Worm (Caenorhabditis elegans) whole organism, L3 larva: Measurements from ENCODE around the gene tag-196.

ENCODE experiments used
- R02D3.7 ChIP-seq: fragments of 150-350 bp; optimal IDR thresholded peaks from 2 replicates; lab custom pipeline; 2014; ENCODE audit warnings: missing biosample characterization, missing genetic modification characterization
- ZK546.5 ChIP-seq: sonication (generic microtip); optimal IDR thresholded peaks from 2 replicates; lab custom pipeline; 2017; ENCODE audit warnings: missing biosample characterization, missing genetic modification characterization
- ceh-28 ChIP-seq: fragments of 150-350 bp; optimal IDR thresholded peaks from 2 replicates; lab custom pipeline; 2014; ENCODE audit warnings: missing biosample characterization, missing genetic modification reagents, missing genetic modification characterization
- ceh-82 ChIP-seq: fragments of 150-350 bp; optimal IDR thresholded peaks from 2 replicates; lab custom pipeline; 2014; ENCODE audit warnings: missing biosample characterization, missing genetic modification characterization
- daf-12 ChIP-seq: fragments of 150-350 bp; optimal IDR thresholded peaks from 2 replicates; lab custom pipeline; 2014; ENCODE audit warnings: missing biosample characterization, missing genetic modification reagents, missing genetic modification characterization
- egl-5 ChIP-seq: fragments of 150-350 bp; optimal IDR thresholded peaks from 2 replicates; lab custom pipeline; 2017; ENCODE audit warnings: missing biosample characterization, missing genetic modification reagents, missing genetic modification characterization, inconsistent platforms
- elt-1 ChIP-seq: fragments of 150-350 bp; optimal IDR thresholded peaks from 2 replicates; lab custom pipeline; 2014; ENCODE audit warnings: missing biosample characterization, missing genetic modification characterization
- elt-2 ChIP-seq: sonication (generic microtip); optimal IDR thresholded peaks from 2 replicates; lab custom pipeline; 2016; ENCODE audit warnings: missing genetic modification reagents, mild to moderate bottlenecking, missing genetic modification characterization, missing compliant biosample characterization
- elt-3 ChIP-seq, 3 experiments: fragments of 150-350 bp in 1 of 3; sonication (generic microtip) in 2 of 3; optimal IDR thresholded peaks; 2 replicates in 2 of 3; 4 replicates in 1 of 3; lab custom pipeline; 2014 to 2017; ENCODE audit warnings: missing biosample characterization in 3 of 3, missing genetic modification characterization in 3 of 3
- eor-1 ChIP-seq, 2 experiments: fragments of 150-350 bp; optimal IDR thresholded peaks; 2 replicates each; lab custom pipeline; 2014 to 2018; ENCODE audit warnings: missing biosample characterization in 2 of 2, missing genetic modification characterization in 2 of 2
- fkh-10 ChIP-seq: sonication (generic microtip); optimal IDR thresholded peaks from 2 replicates; lab custom pipeline; 2017; ENCODE audit warnings: missing biosample characterization, missing genetic modification reagents, missing genetic modification characterization
- fkh-2 ChIP-seq: fragments of 150-350 bp; optimal IDR thresholded peaks from 2 replicates; lab custom pipeline; 2014; ENCODE audit warnings: missing biosample characterization, missing genetic modification reagents, missing genetic modification characterization
- fos-1 ChIP-seq: fragments of 150-350 bp; optimal IDR thresholded peaks from 2 replicates; lab custom pipeline; 2014; ENCODE audit warnings: missing biosample characterization, missing genetic modification characterization
- hmg-11 ChIP-seq: sonication (generic microtip); optimal IDR thresholded peaks from 2 replicates; lab custom pipeline; 2016; ENCODE audit warnings: missing genetic modification characterization, missing compliant biosample characterization
- jun-1 ChIP-seq: fragments of 150-350 bp; optimal IDR thresholded peaks from 2 replicates; lab custom pipeline; 2014; ENCODE audit warnings: missing biosample characterization, missing genetic modification reagents, missing genetic modification characterization
- lin-15B ChIP-seq: fragments of 150-350 bp; optimal IDR thresholded peaks from 2 replicates; lab custom pipeline; 2014; ENCODE audit warnings: missing biosample characterization, missing genetic modification characterization
- lin-39 ChIP-seq: fragments of 150-350 bp; optimal IDR thresholded peaks from 2 replicates; lab custom pipeline; 2018; ENCODE audit warnings: missing biosample characterization, missing genetic modification reagents, missing genetic modification characterization
- lsy-12 ChIP-seq: sonication (generic microtip); optimal IDR thresholded peaks from 2 replicates; lab custom pipeline; 2016; ENCODE audit warnings: mild to moderate bottlenecking, missing genetic modification characterization, missing compliant biosample characterization
- mdl-1 ChIP-seq: fragments of 150-350 bp; optimal IDR thresholded peaks from 2 replicates; lab custom pipeline; 2014; ENCODE audit warnings: missing biosample characterization, missing genetic modification characterization
- mml-1 ChIP-seq: fragments of 150-350 bp; sonication (generic microtip); optimal IDR thresholded peaks from 3 replicates; lab custom pipeline; 2014; ENCODE audit warnings: missing biosample characterization, missing genetic modification characterization
- nfya-1 ChIP-seq: sonication (generic microtip); optimal IDR thresholded peaks from 2 replicates; lab custom pipeline; 2017; ENCODE audit warnings: missing genetic modification characterization, mild to moderate bottlenecking, missing compliant biosample characterization, antibody characterized with exemption, moderate library complexity; ENCODE audit not compliant: insufficient read depth
- nhr-12 ChIP-seq: fragments of 150-350 bp; optimal IDR thresholded peaks from 2 replicates; lab custom pipeline; 2014; ENCODE audit warnings: missing biosample characterization, missing genetic modification characterization
- nhr-23 ChIP-seq: fragments of 150-350 bp; optimal IDR thresholded peaks from 2 replicates; lab custom pipeline; 2014; ENCODE audit warnings: missing biosample characterization, missing genetic modification reagents, missing genetic modification characterization
- nhr-237 ChIP-seq: fragments of 150-350 bp; optimal IDR thresholded peaks from 2 replicates; lab custom pipeline; 2014; ENCODE audit warnings: missing biosample characterization, missing genetic modification characterization
- nhr-25 ChIP-seq: sonication (generic microtip); optimal IDR thresholded peaks from 2 replicates; lab custom pipeline; 2017; ENCODE audit warnings: missing biosample characterization, missing genetic modification characterization
- nhr-43 ChIP-seq: sonication (generic microtip); optimal IDR thresholded peaks from 2 replicates; lab custom pipeline; 2016; ENCODE audit warnings: mild to moderate bottlenecking, missing genetic modification characterization, missing compliant biosample characterization; ENCODE audit not compliant: poor library complexity, severe bottlenecking
- nhr-77 ChIP-seq: fragments of 150-350 bp; optimal IDR thresholded peaks from 2 replicates; lab custom pipeline; 2014; ENCODE audit warnings: missing biosample characterization, missing genetic modification characterization
- pha-4 ChIP-seq: fragments of 150-350 bp; optimal IDR thresholded peaks from 2 replicates; lab custom pipeline; 2014; ENCODE audit warnings: missing biosample characterization, missing genetic modification reagents, missing genetic modification characterization
- sea-2 ChIP-seq: fragments of 150-350 bp; sonication (generic microtip); optimal IDR thresholded peaks from 4 replicates; lab custom pipeline; 2014; ENCODE audit warnings: missing biosample characterization, missing genetic modification reagents, missing genetic modification characterization
- snpc-4 ChIP-seq: fragments of 150-350 bp; optimal IDR thresholded peaks from 2 replicates; lab custom pipeline; 2014; ENCODE audit warnings: missing biosample characterization, missing genetic modification characterization
- tbx-2 ChIP-seq: sonication (generic microtip); optimal IDR thresholded peaks from 2 replicates; lab custom pipeline; 2016; ENCODE audit warnings: mild to moderate bottlenecking, missing genetic modification characterization, missing compliant biosample characterization
- unc-39 ChIP-seq: sonication (generic microtip); optimal IDR thresholded peaks from 4 replicates; lab custom pipeline; 2017; ENCODE audit warnings: missing biosample characterization, missing genetic modification characterization
- unc-62 ChIP-seq: fragments of 150-350 bp; sonication (generic microtip); optimal IDR thresholded peaks from 4 replicates; lab custom pipeline; 2014; ENCODE audit warnings: missing biosample characterization, missing genetic modification reagents, missing genetic modification characterization
- zag-1 ChIP-seq: fragments of 150-350 bp; optimal IDR thresholded peaks from 2 replicates; lab custom pipeline; 2014; ENCODE audit warnings: missing biosample characterization, missing genetic modification characterization
- ztf-11 ChIP-seq: fragments of 150-350 bp; optimal IDR thresholded peaks from 2 replicates; lab custom pipeline; 2014; ENCODE audit warnings: missing biosample characterization, missing genetic modification characterization

The tag-196 gene

ce11 chrV:8606099-8606696 is 11.5 kb downstream of the tag-196 start, which contains the start of gene vps-60 (continued):
- no peak for TF ChIP-seq ceh-82 (tag; lab: Kevin White, UChicago)
- TF ChIP-seq R02D3.7 (tag; lab: Kevin White, UChicago) = peak; percentile 59
- TF ChIP-seq fkh-10 (GFP tag; lab: Kevin White, UChicago) = peak; percentile 84
- TF ChIP-seq zag-1 = no peak
- peak; percentile 61 for TF ChIP-seq tbx-2
- TF ChIP-seq jun-1 (tag; lab: Kevin White, UChicago) = peak; percentile 95
- peak in 1 of 3 experiments; percentile 80 for TF ChIP-seq elt-3 (tag; optimal IDR thresholded peaks at IDR 0.05; lab: Kevin White, UChicago)
- TF ChIP-seq unc-62 (GFP tag; lab: Kevin White, UChicago) = peak; percentile 11
- TF ChIP-seq nhr-43 (tag; lab: Kevin White, UChicago) = peak; percentile 72
- TF ChIP-seq ceh-28 (tag; lab: Kevin White, UChicago) = peak; percentile 87
- no peak for TF ChIP-seq ztf-11 (tag; lab: Kevin White, UChicago)
- TF ChIP-seq elt-2 (tag; lab: Kevin White, UChicago) = peak; percentile 88
- no peak for TF ChIP-seq mml-1 (tag; lab: Kevin White, UChicago)
- no peak for TF ChIP-seq sea-2 (GFP tag; lab: Kevin White, UChicago)

ce11 chrV:8607353-8607850 is 12.7 kb downstream of the tag-196 start, which contains the start of gene smk-1:
Gene smk-1, plus strand, starts transcription at chrV:8607800.
- no peak for TF ChIP-seq ceh-82 (tag; lab: Kevin White, UChicago)
- no peak for TF ChIP-seq nhr-237 (tag; lab: Kevin White, UChicago)
- no peak for TF ChIP-seq nhr-77 (tag; lab: Kevin White, UChicago)
- TF ChIP-seq nhr-25 (tag; lab: Kevin White, UChicago) = peak; percentile 89
- TF ChIP-seq nhr-23 = peak; percentile 67
- TF ChIP-seq egl-5 (tag; lab: Kevin White, UChicago) = no peak

- TF ChIP-seq lin-39 (tag; lab: Kevin White, UChicago) = no peak
- no peak for TF ChIP-seq lin-15B
- TF ChIP-seq ZK546.5 (tag; lab: Kevin White, UChicago) = no peak
- no peak for TF ChIP-seq nhr-77 (tag; lab: Kevin White, UChicago)
- no peak for TF ChIP-seq elt-2 (tag; lab: Kevin White, UChicago)
- no peak for TF ChIP-seq nhr-25 (tag; lab: Kevin White, UChicago)
- TF ChIP-seq fkh-2 = no peak
- TF ChIP-seq nhr-43 (tag; lab: Kevin White, UChicago) = no peak
- TF ChIP-seq nfya-1 = no peak
- TF ChIP-seq tbx-2 = no peak
- no peak for TF ChIP-seq elt-1 (tag; lab: Kevin White, UChicago)
- TF ChIP-seq hmg-11 (tag; lab: Kevin White, UChicago) = no peak
- TF ChIP-seq pha-4 (tag; lab: Kevin White, UChicago) = no peak
- TF ChIP-seq nhr-237 (tag; lab: Kevin White, UChicago) = no peak
- TF ChIP-seq ceh-28 (tag; lab: Kevin White, UChicago) = no peak
- no peak for TF ChIP-seq sea-2 (GFP tag; lab: Kevin White, UChicago)
- TF ChIP-seq unc-39 = no peak
- TF ChIP-seq ztf-11 (tag; lab: Kevin White, UChicago) = no peak
- no peak for TF ChIP-seq fos-1 (tag; lab: Kevin White, UChicago)
Measured at ce11 chrV:8608483-8608882, 13.8 kb downstream of the tag-196 start.

- TF ChIP-seq daf-12 (tag; lab: Kevin White, UChicago) (no peak), elt-3 (tag; optimal IDR thresholded peaks at IDR 0.05; lab: Kevin White, UChicago) (no peak), eor-1 (tag; optimal IDR thresholded peaks at IDR 0.05; lab: Kevin White, UChicago) (no peak), R02D3.7 (tag; lab: Kevin White, UChicago) (no peak), mdl-1 (peak; percentile 3), lsy-12 (tag; lab: Kevin White, UChicago) (no peak), hmg-11 (tag; lab: Kevin White, UChicago) (peak; percentile 60), nhr-77 (tag; lab: Kevin White, UChicago) (no peak), elt-1 (tag; lab: Kevin White, UChicago) (no peak), snpc-4 (tag; lab: Kevin White, UChicago) (peak; percentile 31), unc-39 (no peak), nhr-43 (tag; lab: Kevin White, UChicago) (peak; percentile 42), ceh-82 (tag; lab: Kevin White, UChicago) (no peak), lin-39 (tag; lab: Kevin White, UChicago) (peak; percentile 65), nfya-1 (peak; percentile 28), fkh-10 (GFP tag; lab: Kevin White, UChicago) (no peak), nhr-12 (tag; lab: Kevin White, UChicago) (no peak)
Measured at ce11 chrV:8609776-8610529, 15.2 kb downstream of the tag-196 start.
